Worm (Caenorhabditis elegans) whole organism, mixed stage, embryonic: Measurements from ENCODE around the gene col-170.

Source experiments
- ceh-39 ChIP-seq: fragments of 150-350 bp; optimal IDR thresholded peaks from 2 replicates; lab custom pipeline; 2014; ENCODE audit warnings: missing biosample characterization, missing genetic modification characterization
- ceh-43 ChIP-seq: fragments of 200-800 bp; sonication (Bioruptor generic); optimal IDR thresholded peaks from 2 replicates; lab custom pipeline; 2018; ENCODE audit warnings: mild to moderate bottlenecking, missing genetic modification characterization, moderate library complexity, missing compliant biosample characterization
- lin-13 ChIP-seq: fragments of 150-350 bp; optimal IDR thresholded peaks from 2 replicates; lab custom pipeline; 2014; ENCODE audit warnings: missing biosample characterization, missing genetic modification characterization
- mab-5 ChIP-seq: fragments of 150-350 bp; optimal IDR thresholded peaks from 2 replicates; lab custom pipeline; 2014; ENCODE audit warnings: missing biosample characterization, missing genetic modification characterization
- nhr-237 ChIP-seq: fragments of 150-350 bp; optimal IDR thresholded peaks from 2 replicates; lab custom pipeline; 2014; ENCODE audit warnings: missing biosample characterization, missing genetic modification characterization
- snpc-4 ChIP-seq: fragments of 150-350 bp; optimal IDR thresholded peaks from 2 replicates; lab custom pipeline; 2014; ENCODE audit warnings: missing biosample characterization, missing genetic modification characterization
- unc-120 ChIP-seq: sonication (generic microtip); optimal IDR thresholded peaks from 2 replicates; lab custom pipeline; 2017; ENCODE audit warnings: missing genetic modification characterization, missing compliant biosample characterization; ENCODE audit not compliant: poor library complexity, severe bottlenecking
- unc-62 ChIP-seq: fragments of 150-350 bp; optimal IDR thresholded peaks from 2 replicates; lab custom pipeline; 2014; ENCODE audit warnings: missing biosample characterization, missing genetic modification reagents, missing genetic modification characterization

ce11 chrX:6371192-6372116 lies 39.9 kb downstream of the col-170 start:
- TF ChIP-seq ceh-39 (tag; lab: Kevin White, UChicago) (no peak), ceh-43 (GFP tag; lab: Kevin White, UChicago) (peak; percentile 58), nhr-237 (tag; lab: Kevin White, UChicago) (peak; percentile 20), mab-5 (tag; lab: Kevin White, UChicago) (peak; percentile 22), lin-13 (no peak), snpc-4 (tag; lab: Kevin White, UChicago) (no peak), unc-120 (tag; lab: Kevin White, UChicago) (peak; percentile 59), unc-62 (no peak)
